Fruit fly (Drosophila melanogaster): ENCODE results near the gene CG34334.

DNA sequence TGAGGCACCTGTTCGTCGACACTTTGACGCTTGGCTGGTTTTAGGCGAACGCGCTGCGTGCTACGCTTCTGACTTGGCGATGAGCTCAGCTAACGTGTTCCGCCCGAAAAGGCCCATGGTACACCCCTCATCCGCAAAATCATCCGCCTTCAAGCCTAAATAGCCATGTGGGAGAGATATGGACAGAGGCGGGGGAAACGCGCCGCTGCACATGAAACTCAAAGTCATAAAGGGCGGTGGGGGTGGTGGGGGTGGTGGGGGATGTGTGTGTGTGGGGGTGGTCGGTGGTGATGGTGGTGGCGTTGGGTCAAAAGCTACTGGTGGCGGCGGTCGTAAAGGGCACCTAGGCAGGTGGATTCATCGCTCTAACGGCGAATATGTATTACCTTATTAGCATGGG, 21.3 kb upstream of the CG34334 start:
- TF ChIP-seq CTCF (optimal IDR thresholded peaks at IDR 0.05) (no peak), CG8478 (optimal IDR thresholded peaks at IDR 0.05) (no peak)

Measured in S2 (cell line).